Fruit fly (Drosophila melanogaster) whole organism, prepupa: ENCODE results near the gene CG31156.

Experiments used
- Blimp-1 ChIP-seq: fragments of 200-800 bp; sonication (Bioruptor generic); optimal IDR thresholded peaks from 3 replicates; lab custom pipeline; 2017; ENCODE audit warnings: missing biosample characterization, missing genetic modification characterization, mild to moderate bottlenecking, moderate library complexity, missing genetic modification reagents
- CG10669 ChIP-seq: fragments of 200-800 bp; sonication (Bioruptor generic); optimal IDR thresholded peaks from 3 replicates; lab custom pipeline; 2018; ENCODE audit warnings: missing biosample characterization, mild to moderate bottlenecking, missing genetic modification characterization, moderate library complexity
- CG11294 ChIP-seq: fragments of 200-800 bp; sonication (Bioruptor generic); IDR thresholded peaks from 2 replicates; pipeline ENCODE4 v1.3.6; 2022; ENCODE audit warnings: missing biosample characterization, missing genetic modification characterization
- CG11902 ChIP-seq: fragments of 200-800 bp; sonication (Bioruptor generic); optimal IDR thresholded peaks from 3 replicates; lab custom pipeline; 2016; ENCODE audit warnings: missing biosample characterization, missing genetic modification characterization
- CG15336 ChIP-seq: fragments of 200-800 bp; sonication (Bioruptor generic); IDR thresholded peaks from 2 replicates; pipeline ENCODE4 v1.3.6; 2022; ENCODE audit warnings: missing biosample characterization, missing genetic modification characterization
- CG1621 ChIP-seq: fragments of 200-800 bp; sonication (Bioruptor generic); optimal IDR thresholded peaks from 3 replicates; lab custom pipeline; 2018; ENCODE audit warnings: missing biosample characterization, mild to moderate bottlenecking, missing genetic modification characterization
- CG32006 ChIP-seq: fragments of 200-800 bp; sonication (Bioruptor generic); optimal IDR thresholded peaks from 3 replicates; lab custom pipeline; 2017; ENCODE audit warnings: missing biosample characterization, mild to moderate bottlenecking, missing genetic modification characterization
- CG3919 ChIP-seq: fragments of 200-800 bp; sonication (Bioruptor generic); optimal IDR thresholded peaks from 3 replicates; lab custom pipeline; 2016; ENCODE audit warnings: missing biosample characterization, missing genetic modification characterization
- CG4318 ChIP-seq: fragments of 200-800 bp; sonication (Bioruptor generic); optimal IDR thresholded peaks from 3 replicates; lab custom pipeline; 2017; ENCODE audit warnings: missing biosample characterization, mild to moderate bottlenecking, missing genetic modification characterization
- CG6163 ChIP-seq: fragments of 200-800 bp; sonication (Bioruptor generic); IDR thresholded peaks from 3 replicates; pipeline ENCODE4 v1.3.6; 2022; ENCODE audit warnings: missing biosample characterization, missing genetic modification characterization
- CG6276 ChIP-seq: fragments of 200-800 bp; sonication (Bioruptor generic); optimal IDR thresholded peaks from 2 replicates; lab custom pipeline; 2017; ENCODE audit warnings: missing biosample characterization, mild to moderate bottlenecking, missing genetic modification characterization
- CG6854 ChIP-seq: fragments of 200-800 bp; sonication (Bioruptor generic); optimal IDR thresholded peaks from 2 replicates; lab custom pipeline; 2017; ENCODE audit warnings: missing biosample characterization, mild to moderate bottlenecking, missing genetic modification characterization
- CG7368 ChIP-seq: fragments of 200-800 bp; sonication (Bioruptor generic); optimal IDR thresholded peaks from 3 replicates; lab custom pipeline; 2016; ENCODE audit warnings: missing biosample characterization, missing genetic modification characterization
- CG8119 ChIP-seq: fragments of 200-800 bp; sonication (Bioruptor generic); IDR thresholded peaks from 3 replicates; pipeline ENCODE4 v1.3.6; 2022; ENCODE audit warnings: missing biosample characterization, missing genetic modification characterization
- CG8632 ChIP-seq: fragments of 200-800 bp; sonication (Bioruptor generic); optimal IDR thresholded peaks from 3 replicates; lab custom pipeline; 2016; ENCODE audit warnings: missing biosample characterization, missing genetic modification characterization
- CG9139 ChIP-seq: fragments of 200-800 bp; sonication (Bioruptor generic); optimal IDR thresholded peaks from 3 replicates; lab custom pipeline; 2017; ENCODE audit warnings: missing biosample characterization, mild to moderate bottlenecking, missing genetic modification characterization
- Eip75B ChIP-seq: fragments of 200-800 bp; sonication (Bioruptor generic); optimal IDR thresholded peaks from 3 replicates; lab custom pipeline; 2016; ENCODE audit warnings: missing biosample characterization, missing genetic modification characterization
- Eip78C ChIP-seq: fragments of 200-800 bp; sonication (Bioruptor generic); peaks from one replicate; lab custom pipeline; 2016; ENCODE audit warnings: missing biosample characterization, missing genetic modification characterization
- Eip93F ChIP-seq: fragments of 200-800 bp; sonication (Bioruptor generic); optimal IDR thresholded peaks from 2 replicates; lab custom pipeline; 2016; ENCODE audit warnings: missing biosample characterization, mild to moderate bottlenecking, missing genetic modification characterization
- Gug ChIP-seq: fragments of 200-800 bp; sonication (Bioruptor generic); IDR thresholded peaks from 2 replicates; pipeline ENCODE4 v1.3.6; 2022; ENCODE audit warnings: missing biosample characterization, missing genetic modification characterization
- Hr38 ChIP-seq: sonication (Bioruptor generic); optimal IDR thresholded peaks from 2 replicates; lab custom pipeline; 2016; ENCODE audit warnings: missing biosample characterization, missing genetic modification characterization
- Hr4 ChIP-seq: fragments of 200-800 bp; sonication (Bioruptor generic); optimal IDR thresholded peaks from 3 replicates; lab custom pipeline; 2016; ENCODE audit warnings: missing biosample characterization, missing genetic modification characterization
- Lpt ChIP-seq: fragments of 200-800 bp; sonication (Bioruptor generic); optimal IDR thresholded peaks from 3 replicates; lab custom pipeline; 2016; ENCODE audit warnings: missing biosample characterization, missing genetic modification characterization
- OdsH ChIP-seq: fragments of 200-800 bp; sonication (Bioruptor generic); optimal IDR thresholded peaks from 3 replicates; lab custom pipeline; 2016; ENCODE audit warnings: missing biosample characterization, missing genetic modification characterization
- Sox102F ChIP-seq: fragments of 200-800 bp; sonication (Bioruptor generic); optimal IDR thresholded peaks from 2 replicates; lab custom pipeline; 2016; ENCODE audit warnings: missing biosample characterization, mild to moderate bottlenecking, missing genetic modification characterization
- achi ChIP-seq: fragments of 200-800 bp; sonication (Bioruptor generic); optimal IDR thresholded peaks from 3 replicates; lab custom pipeline; 2016; ENCODE audit warnings: missing biosample characterization, missing genetic modification characterization
- acj6 ChIP-seq: fragments of 200-800 bp; sonication (Bioruptor generic); optimal IDR thresholded peaks from 3 replicates; lab custom pipeline; 2016; ENCODE audit warnings: missing biosample characterization, missing genetic modification characterization
- cyc ChIP-seq: fragments of 200-800 bp; sonication (Bioruptor generic); optimal IDR thresholded peaks from 3 replicates; lab custom pipeline; 2016; ENCODE audit warnings: missing biosample characterization, missing genetic modification characterization
- eg ChIP-seq: fragments of 200-800 bp; sonication (Bioruptor generic); IDR thresholded peaks from 3 replicates; pipeline ENCODE4 v1.3.6; 2022; ENCODE audit warnings: missing biosample characterization, missing genetic modification characterization
- esn ChIP-seq: fragments of 200-800 bp; sonication (Bioruptor generic); optimal IDR thresholded peaks from 2 replicates; lab custom pipeline; 2016; ENCODE audit warnings: missing biosample characterization, mild to moderate bottlenecking, missing genetic modification characterization, moderate library complexity
- fd59A ChIP-seq: fragments of 200-800 bp; sonication (Bioruptor generic); optimal IDR thresholded peaks from 2 replicates; lab custom pipeline; 2017; ENCODE audit warnings: missing biosample characterization, mild to moderate bottlenecking, missing genetic modification characterization, missing genetic modification reagents
- fkh ChIP-seq: fragments of 200-800 bp; sonication (Bioruptor generic); optimal IDR thresholded peaks from 3 replicates; lab custom pipeline; 2017; ENCODE audit warnings: missing biosample characterization, mild to moderate bottlenecking, missing genetic modification characterization, moderate library complexity
- lz ChIP-seq: fragments of 200-800 bp; sonication (Bioruptor generic); optimal IDR thresholded peaks from 3 replicates; lab custom pipeline; 2016; ENCODE audit warnings: missing biosample characterization, missing genetic modification characterization
- pdm3 ChIP-seq: fragments of 200-800 bp; sonication (Bioruptor generic); optimal IDR thresholded peaks from 3 replicates; lab custom pipeline; 2016; ENCODE audit warnings: missing biosample characterization, missing genetic modification characterization
- salr ChIP-seq, 2 experiments: fragments of 200-800 bp; sonication (Bioruptor generic); optimal IDR thresholded peaks; 3 replicates each; lab custom pipeline; 2016 to 2018; ENCODE audit warnings: missing biosample characterization in 2 of 2, missing genetic modification characterization in 2 of 2, mild to moderate bottlenecking in 1 of 2
- topi ChIP-seq: fragments of 200-800 bp; sonication (Bioruptor generic); optimal IDR thresholded peaks from 3 replicates; lab custom pipeline; 2016; ENCODE audit warnings: missing biosample characterization, missing genetic modification characterization

Gene CG31156

DNA sequence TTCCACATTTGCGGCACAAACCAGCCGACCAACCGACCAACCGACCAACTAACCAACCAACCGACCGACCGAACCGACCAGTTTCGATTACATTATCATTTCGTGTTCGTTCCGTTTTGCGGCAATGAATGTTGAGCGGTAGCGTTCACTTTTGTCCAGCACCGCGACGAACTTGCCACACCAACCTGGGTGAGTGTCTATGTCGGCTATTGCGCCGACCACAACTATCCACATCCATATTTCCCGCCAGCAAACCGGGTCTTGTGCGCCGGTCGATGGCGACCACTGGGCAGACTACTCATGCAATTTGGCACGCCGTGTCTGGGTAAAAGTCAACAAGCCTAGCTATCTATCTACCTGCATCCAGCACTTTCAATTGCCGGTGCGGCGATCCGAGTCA is 36.5 kb downstream of the CG31156 start:
- TF ChIP-seq Sox102F (GFP tag; lab: Kevin White, UChicago) = no peak
- TF ChIP-seq CG8119 = peak; percentile 14; the same call in 1 of the 3 replicates
- TF ChIP-seq, all 60 proteins: peak for 1

DNA sequence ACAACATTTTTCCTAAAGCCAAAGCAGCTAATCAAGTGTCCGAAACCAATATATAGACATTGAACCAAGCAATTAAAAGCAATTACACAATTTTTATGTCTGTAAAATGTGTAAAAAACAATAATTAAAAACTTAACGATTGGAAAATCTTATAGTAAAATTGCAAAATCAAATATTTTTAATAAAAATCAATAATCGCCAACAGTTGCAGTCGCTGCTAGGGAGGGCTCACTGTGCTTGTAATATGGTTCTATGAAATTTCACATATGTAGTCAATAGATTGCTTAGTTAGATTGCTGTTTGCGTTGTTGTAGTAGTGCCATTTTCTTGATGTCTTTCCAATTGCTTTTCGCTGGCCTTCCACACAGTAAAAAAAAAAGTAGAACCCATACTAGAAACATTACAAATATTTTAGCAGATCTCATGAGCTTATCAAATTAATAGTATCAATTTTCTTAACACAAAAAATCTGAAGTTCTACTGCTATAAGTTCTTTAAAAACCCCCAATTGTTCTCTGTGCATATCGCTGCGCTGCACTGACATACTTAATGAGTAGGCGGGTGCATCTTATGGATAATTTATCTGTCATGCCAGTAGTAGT is 37.3 kb downstream of the CG31156 start:
- TF ChIP-seq CG6854 (GFP tag; lab: Kevin White, UChicago) (no peak), CG11294 (GFP tag; lab: Robert Waterston, UW) (peak; percentile 7; the same call in 1 of the 2 replicates), CG32006 (GFP tag; lab: Kevin White, UChicago) (peak; percentile 55), CG15336 (GFP tag; lab: Robert Waterston, UW) (peak; percentile 18; the same call in 1 of the 2 replicates), CG4318 (GFP tag; lab: Kevin White, UChicago) (no peak), Hr4 (GFP tag; lab: Kevin White, UChicago) (peak; percentile 21), pdm3 (GFP tag; lab: Kevin White, UChicago) (no peak), Lpt (GFP tag; lab: Kevin White, UChicago) (peak; percentile 32), lz (GFP tag; lab: Kevin White, UChicago) (no peak), CG3919 (peak; percentile 26), CG6276 (peak; percentile 44), Eip78C (GFP tag; lab: Kevin White, UChicago) (peak; percentile 70), CG7368 (GFP tag; lab: Kevin White, UChicago) (no peak), salr (GFP tag; optimal IDR thresholded peaks at IDR 0.05; lab: Kevin White, UChicago) (no peak), eg (GFP tag; lab: Robert Waterston, UW) (peak; percentile 82), acj6 (GFP tag; lab: Kevin White, UChicago) (no peak), OdsH (no peak), CG6163 (GFP tag; lab: Robert Waterston, UW) (peak; percentile 69), topi (GFP tag; lab: Kevin White, UChicago) (no peak), cyc (GFP tag; lab: Kevin White, UChicago) (no peak), Gug (peak; percentile 54)

DNA sequence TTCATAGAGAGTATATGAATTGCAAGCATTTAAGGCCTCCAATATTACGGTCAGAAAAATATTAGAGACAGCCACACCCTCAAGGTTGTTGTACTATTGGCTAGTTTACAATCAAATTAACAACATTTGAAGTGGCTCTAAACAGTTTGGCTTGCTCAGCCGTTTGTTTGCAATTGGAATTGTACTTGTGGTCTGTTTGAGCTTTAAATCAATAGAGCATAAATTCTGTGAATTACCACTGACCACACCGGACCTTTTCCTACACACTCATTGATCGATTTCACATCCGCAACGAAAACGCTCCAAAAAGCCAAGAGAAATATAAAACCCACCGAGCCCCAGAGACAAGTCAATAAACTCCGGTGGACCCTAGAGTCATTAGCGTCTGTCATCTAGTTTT is 39.9 kb downstream of the CG31156 start:
- TF ChIP-seq fkh (GFP tag; lab: Kevin White, UChicago) = peak; percentile 72
- no peak for TF ChIP-seq Sox102F (GFP tag; lab: Kevin White, UChicago)
- TF ChIP-seq, all 60 proteins: peak for 1

DNA sequence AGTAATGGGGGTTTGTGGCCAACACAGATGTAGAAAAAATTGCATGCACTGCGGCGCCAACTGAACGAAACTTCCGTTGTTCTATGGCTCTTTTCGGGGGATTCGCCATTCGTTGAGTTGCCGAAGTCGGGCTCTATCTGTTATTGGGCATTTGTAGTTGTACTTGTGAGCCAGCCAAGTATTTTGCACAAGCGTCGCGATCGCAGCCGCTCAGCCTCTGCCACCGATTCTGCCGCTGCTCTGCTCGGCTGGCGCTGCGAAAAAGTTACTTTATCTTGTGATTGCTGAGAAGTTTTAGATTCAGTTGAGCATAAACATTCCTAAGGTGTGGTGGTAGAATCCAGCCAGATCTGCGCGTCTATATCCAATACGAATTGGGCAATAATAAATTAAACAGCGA is 43.6 kb downstream of the CG31156 start, which contains the start of gene CG33110:
TSS of gene CG33110 (plus strand) at position 301 of the 400 bp plus-strand sequence.
- TF ChIP-seq CG8632 (GFP tag; lab: Kevin White, UChicago) = no peak
- no peak for TF ChIP-seq CG11902 (GFP tag; lab: Kevin White, UChicago)
- TF ChIP-seq CG10669 (GFP tag; lab: Kevin White, UChicago) = no peak
- TF ChIP-seq esn (GFP tag; lab: Kevin White, UChicago) = no peak
- TF ChIP-seq fd59A (GFP tag; lab: Kevin White, UChicago) = no peak
- TF ChIP-seq Hr38 = no peak
- no peak for TF ChIP-seq Blimp-1 (GFP tag; lab: Kevin White, UChicago)
- no peak for TF ChIP-seq Eip75B (GFP tag; lab: Kevin White, UChicago)
- no peak for TF ChIP-seq CG9139
- no peak for TF ChIP-seq OdsH
- no peak for TF ChIP-seq cyc (GFP tag; lab: Kevin White, UChicago)
- TF ChIP-seq CG6163 (GFP tag; lab: Robert Waterston, UW) = no peak
- no peak for TF ChIP-seq achi (GFP tag; lab: Kevin White, UChicago)
- TF ChIP-seq Eip78C (GFP tag; lab: Kevin White, UChicago) = no peak
- no peak for TF ChIP-seq fkh (GFP tag; lab: Kevin White, UChicago)
- TF ChIP-seq CG6276 = no peak
- TF ChIP-seq CG1621 (tag; lab: Kevin White, UChicago) = no peak
- no peak for TF ChIP-seq Eip93F (GFP tag; lab: Kevin White, UChicago)
